Fruit fly (Drosophila melanogaster) whole organism, adult: ENCODE results near the gene Sarm.

Experiments used
- CG11617 ChIP-seq: fragments of 200-800 bp; sonication (Bioruptor generic); optimal IDR thresholded peaks from 2 replicates; lab custom pipeline; 2017; ENCODE audit warnings: mild to moderate bottlenecking, missing biosample characterization, missing genetic modification reagents, missing genetic modification characterization
- CG1620 ChIP-seq: fragments of 200-800 bp; sonication (Bioruptor generic); optimal IDR thresholded peaks from 2 replicates; lab custom pipeline; 2016; ENCODE audit warnings: missing biosample characterization, missing genetic modification characterization
- CG33017 ChIP-seq: fragments of 200-800 bp; sonication (Bioruptor generic); optimal IDR thresholded peaks from 2 replicates; lab custom pipeline; 2018; ENCODE audit warnings: missing biosample characterization, mild to moderate bottlenecking, missing genetic modification characterization, moderate library complexity
- Clk ChIP-seq: fragments of 200-800 bp; sonication (Bioruptor generic); optimal IDR thresholded peaks from 2 replicates; lab custom pipeline; 2017; ENCODE audit warnings: missing biosample characterization, missing genetic modification characterization
- Hr96 ChIP-seq: fragments of 200-800 bp; sonication (Bioruptor generic); optimal IDR thresholded peaks from 2 replicates; lab custom pipeline; 2016; ENCODE audit warnings: missing biosample characterization, missing genetic modification characterization
- Mnt ChIP-seq: fragments of 200-800 bp; sonication (Bioruptor generic); optimal IDR thresholded peaks from 2 replicates; lab custom pipeline; 2016; ENCODE audit warnings: missing biosample characterization, mild to moderate bottlenecking, missing genetic modification characterization
- bab1 ChIP-seq: fragments of 200-800 bp; sonication (Bioruptor generic); optimal IDR thresholded peaks from 3 replicates; lab custom pipeline; 2019; ENCODE audit warnings: missing biosample characterization, mild to moderate bottlenecking, missing genetic modification characterization, moderate library complexity
- cic ChIP-seq: fragments of 200-800 bp; sonication (Bioruptor generic); optimal IDR thresholded peaks from 2 replicates; lab custom pipeline; 2017; ENCODE audit warnings: missing biosample characterization, mild to moderate bottlenecking, missing genetic modification characterization, moderate library complexity
- kay ChIP-seq: fragments of 200-800 bp; sonication (Bioruptor generic); peaks from one replicate; lab custom pipeline; 2016; ENCODE audit warnings: missing biosample characterization, missing genetic modification characterization, borderline replicate concordance
- tj ChIP-seq: fragments of 200-800 bp; sonication (Bioruptor generic); optimal IDR thresholded peaks from 3 replicates; lab custom pipeline; 2017; ENCODE audit warnings: missing biosample characterization, mild to moderate bottlenecking, missing genetic modification characterization, moderate library complexity
- toe ChIP-seq: fragments of 200-800 bp; sonication (Bioruptor generic); optimal IDR thresholded peaks from 2 replicates; lab custom pipeline; 2016; ENCODE audit warnings: missing biosample characterization, missing genetic modification characterization

dm6 chr3L:8059627-8060166 lies 4.0 kb upstream of the Sarm start:
- no peak for TF ChIP-seq kay (GFP tag; lab: Kevin White, UChicago)
- TF ChIP-seq toe (GFP tag; lab: Kevin White, UChicago), result no peak
- no peak for TF ChIP-seq bab1
- TF ChIP-seq CG11617, result no peak
- no peak for TF ChIP-seq cic
- no peak for TF ChIP-seq Hr96 (GFP tag; lab: Kevin White, UChicago)
- TF ChIP-seq Clk, result no peak
- TF ChIP-seq CG33017 (tag; lab: Kevin White, UChicago), result no peak
- TF ChIP-seq Mnt (GFP tag; lab: Kevin White, UChicago), result no peak
- TF ChIP-seq tj (GFP tag; lab: Kevin White, UChicago), result peak; percentile 97
- no peak for TF ChIP-seq CG1620 (GFP tag; lab: Kevin White, UChicago)
